Worm (Caenorhabditis elegans): ENCODE results near the gene Y57G7A.3.

Y57G7A.3 gene

DNA sequence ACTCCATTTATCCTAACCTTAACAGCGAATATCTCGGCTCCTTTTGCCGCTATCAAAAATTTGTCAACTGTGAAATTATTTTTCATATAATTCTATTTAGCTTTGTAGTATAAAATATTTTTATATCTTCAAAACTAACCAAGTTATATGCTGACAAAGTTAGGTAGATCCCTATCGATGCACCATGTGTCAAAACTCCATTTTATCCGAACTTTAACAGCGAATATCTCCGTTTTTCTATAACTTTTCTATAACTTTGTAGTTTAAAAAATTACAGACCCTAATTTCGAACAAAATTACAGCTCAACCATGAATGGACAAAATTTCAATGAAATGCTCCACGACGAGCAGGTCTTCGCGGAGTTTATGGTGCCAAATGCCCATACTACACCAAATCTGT is 10.2 kb downstream of the Y57G7A.3 start, which contains the start of gene Y57G7A.2:
Y57G7A.2 (plus strand) TSS at position 301 of the 400 bp plus-strand sequence.
- no peak for TF ChIP-seq ceh-82 (tag; optimal IDR thresholded peaks at IDR 0.05)

DNA sequence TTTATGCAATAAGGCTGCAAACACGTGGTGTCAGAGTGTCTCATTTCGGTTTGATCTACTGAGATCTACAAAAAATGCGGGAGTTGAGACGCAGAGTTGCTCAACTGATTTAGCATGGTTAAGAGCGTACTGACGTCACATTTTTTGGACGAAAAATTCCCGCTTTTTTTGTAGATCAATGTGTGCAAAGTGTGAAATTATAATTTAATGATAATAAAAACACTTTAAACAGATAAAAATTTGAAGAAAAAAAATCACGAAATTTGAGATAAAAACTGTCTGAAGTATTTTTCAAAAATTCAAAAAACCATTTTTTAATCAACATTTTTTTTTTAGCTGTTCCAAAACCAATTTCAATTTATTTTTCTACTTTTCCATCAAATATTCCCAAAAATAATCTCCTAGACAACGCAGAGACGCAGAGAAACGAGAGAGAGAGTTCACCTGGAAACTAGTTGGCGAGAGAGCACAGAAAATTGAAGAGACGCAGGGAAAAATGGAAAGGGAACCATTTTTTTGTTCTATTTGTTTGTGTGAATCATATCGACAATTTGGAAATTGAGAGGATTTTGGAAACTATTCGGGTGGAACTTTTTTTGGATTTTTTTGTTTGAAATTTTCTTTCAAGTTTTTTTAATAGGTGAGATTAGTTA is 11.6 kb downstream of the Y57G7A.3 start:
- TF ChIP-seq fos-1 (tag; optimal IDR thresholded peaks at IDR 0.05) (peak; percentile 1), sma-3 (GFP tag; optimal IDR thresholded peaks at IDR 0.05) (no peak)

DNA sequence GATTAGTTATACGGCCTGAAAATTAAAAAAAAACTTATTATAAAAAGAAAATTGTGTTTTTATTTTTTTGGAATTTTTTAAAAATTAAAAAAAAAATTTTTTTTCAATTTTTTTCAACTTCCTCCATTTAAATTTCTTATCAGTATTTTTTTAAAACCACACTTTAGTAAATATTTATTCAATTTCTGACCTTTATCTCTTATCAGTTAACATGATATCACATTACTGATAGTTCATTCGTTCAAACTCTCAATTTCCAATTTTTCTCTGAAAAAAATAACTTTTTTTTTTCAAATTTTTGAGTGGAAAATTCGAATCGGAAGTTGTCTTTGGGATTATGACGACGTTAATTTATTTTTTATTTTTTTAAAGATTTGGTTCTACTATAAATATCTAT is 12.1 kb downstream of the Y57G7A.3 start:
- TF ChIP-seq snpc-4 (tag; optimal IDR thresholded peaks at IDR 0.05) (no peak), fos-1 (tag; optimal IDR thresholded peaks at IDR 0.05) (peak; percentile 1)

DNA sequence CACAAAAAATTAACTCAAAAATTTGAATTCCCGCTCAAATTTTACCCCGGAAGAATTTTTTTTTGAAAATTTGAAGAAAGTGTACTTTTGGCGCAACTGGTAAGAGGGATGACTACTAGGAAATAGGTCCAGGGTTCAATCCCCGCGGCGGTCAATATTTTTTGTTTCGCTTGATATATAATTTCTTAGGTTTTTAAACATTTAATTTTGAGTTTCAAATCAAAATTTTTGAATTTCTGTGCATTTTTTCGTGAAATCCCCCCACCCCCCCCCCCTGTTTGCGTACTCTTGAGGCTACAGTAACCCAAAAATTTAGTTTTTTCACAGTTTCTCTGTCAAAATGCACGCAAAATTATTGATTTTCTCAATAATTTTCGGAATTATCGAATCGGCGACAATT is 12.6 kb downstream of the Y57G7A.3 start, which contains the start of gene Y57G7A.1:
Y57G7A.1 (plus strand) TSS at position 301 of the 400 bp plus-strand sequence.
- TF ChIP-seq nhr-12 (tag; optimal IDR thresholded peaks at IDR 0.05) (no peak), ztf-1 (GFP tag; conservative IDR thresholded peaks at IDR 0.05) (no peak), sma-9 (GFP tag; optimal IDR thresholded peaks at IDR 0.05) (no peak), sma-9 (tag; optimal IDR thresholded peaks at IDR 0.05) (no peak), ceh-82 (tag; optimal IDR thresholded peaks at IDR 0.05) (no peak), blmp-1 (tag; optimal IDR thresholded peaks at IDR 0.05; ENCODE audit: insufficient read depth) (no peak), alr-1 (tag; optimal IDR thresholded peaks at IDR 0.05) (no peak), aly-2 (tag; optimal IDR thresholded peaks at IDR 0.05) (no peak)

DNA sequence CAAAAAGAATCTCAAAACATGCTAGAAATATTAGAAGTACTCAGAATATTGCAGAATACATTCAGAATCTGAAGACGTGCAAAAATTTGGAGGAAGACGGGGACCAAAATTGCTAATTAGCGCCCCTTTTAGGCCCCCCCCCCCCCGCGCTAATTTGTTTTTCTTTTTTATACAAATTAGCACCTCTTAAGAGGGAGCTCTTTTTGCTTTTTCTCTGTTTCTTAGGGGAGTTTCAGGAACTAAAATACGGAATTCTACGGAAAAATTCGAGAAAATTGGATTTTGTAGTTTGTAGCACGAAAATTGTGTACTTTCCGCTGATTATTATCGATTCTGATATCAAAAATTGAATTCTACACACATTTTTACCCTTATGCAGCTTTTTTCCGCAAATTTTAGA is 16.0 kb downstream of the Y57G7A.3 start, which contains the start of gene glb-31:
glb-31 (minus strand) TSS at position 101 of the 400 bp plus-strand sequence.
- TF ChIP-seq zag-1 (tag; optimal IDR thresholded peaks at IDR 0.05), result no peak
- no peak for TF ChIP-seq nhr-129 (tag; optimal IDR thresholded peaks at IDR 0.05)
- TF ChIP-seq dmd-4 (tag; optimal IDR thresholded peaks at IDR 0.05), result no peak
- no peak for TF ChIP-seq mbf-1 (tag; optimal IDR thresholded peaks at IDR 0.05)
- no peak for TF ChIP-seq aly-2 (tag; optimal IDR thresholded peaks at IDR 0.05)

DNA sequence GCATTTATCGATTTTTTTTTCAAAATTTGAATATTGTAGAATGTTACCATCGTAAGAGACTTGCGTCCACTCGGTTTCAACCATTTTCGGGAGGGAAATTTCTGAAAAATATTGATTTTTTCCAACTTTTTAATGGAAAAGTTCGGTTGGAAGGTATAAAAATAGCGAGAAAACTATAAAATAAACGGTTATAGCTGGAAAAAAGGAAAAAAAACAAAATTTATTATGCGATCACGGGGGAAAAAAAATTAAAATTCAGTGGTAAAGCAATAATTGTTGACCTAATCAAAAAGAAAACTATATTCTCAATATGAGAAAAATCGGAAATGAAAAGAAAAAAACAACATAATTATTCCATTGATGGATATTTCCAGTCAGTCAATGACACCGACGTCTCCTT is 20.5 kb downstream of the Y57G7A.3 start, which contains the start of gene emc-2:
emc-2 (minus strand) TSS at position 101 of the 400 bp plus-strand sequence.
- TF ChIP-seq sma-3 (GFP tag; optimal IDR thresholded peaks at IDR 0.05), result no peak
- TF ChIP-seq dmd-4 (tag; optimal IDR thresholded peaks at IDR 0.05), result no peak
- TF ChIP-seq ceh-82 (tag; optimal IDR thresholded peaks at IDR 0.05), result no peak
- TF ChIP-seq nhr-21 (tag; optimal IDR thresholded peaks at IDR 0.05), result no peak
- TF ChIP-seq nhr-77 (tag; optimal IDR thresholded peaks at IDR 0.05), result no peak
- TF ChIP-seq nhr-6 (tag; optimal IDR thresholded peaks at IDR 0.05), result no peak
- no peak for TF ChIP-seq lin-11 (tag; optimal IDR thresholded peaks at IDR 0.05)
- no peak for TF ChIP-seq ceh-16 (tag; optimal IDR thresholded peaks at IDR 0.05)
- no peak for TF ChIP-seq snpc-4 (tag; optimal IDR thresholded peaks at IDR 0.05)
- TF ChIP-seq sma-9 (GFP tag; optimal IDR thresholded peaks at IDR 0.05), result no peak
- no peak for TF ChIP-seq sma-9 (tag; optimal IDR thresholded peaks at IDR 0.05)
- TF ChIP-seq mbf-1 (tag; optimal IDR thresholded peaks at IDR 0.05), result no peak
- TF ChIP-seq skn-1 (tag; optimal IDR thresholded peaks at IDR 0.05), result no peak
- TF ChIP-seq nhr-129 (tag; optimal IDR thresholded peaks at IDR 0.05), result no peak
- no peak for TF ChIP-seq fos-1 (tag; optimal IDR thresholded peaks at IDR 0.05)

DNA sequence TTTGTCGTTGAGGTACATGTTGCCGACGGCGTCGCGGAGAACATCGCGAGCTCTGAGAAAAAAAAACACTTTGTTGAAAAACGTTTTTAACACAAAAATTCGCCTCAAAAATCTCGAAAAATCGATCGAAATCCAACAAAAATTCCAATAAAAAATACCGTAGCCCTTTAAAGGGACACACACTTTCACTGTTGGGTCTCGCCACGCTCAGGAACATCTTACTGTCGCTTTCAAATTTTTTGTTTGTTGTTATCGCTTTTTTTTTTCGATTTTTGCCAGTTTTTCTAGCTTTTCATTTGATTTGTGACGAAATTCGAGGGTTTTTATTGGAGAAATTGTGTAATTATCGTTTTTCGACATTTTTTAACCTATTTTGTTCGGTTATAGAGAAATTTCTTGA is 21.0 kb downstream of the Y57G7A.3 start:
- TF ChIP-seq unc-39 (tag; optimal IDR thresholded peaks at IDR 0.05), result no peak

DNA sequence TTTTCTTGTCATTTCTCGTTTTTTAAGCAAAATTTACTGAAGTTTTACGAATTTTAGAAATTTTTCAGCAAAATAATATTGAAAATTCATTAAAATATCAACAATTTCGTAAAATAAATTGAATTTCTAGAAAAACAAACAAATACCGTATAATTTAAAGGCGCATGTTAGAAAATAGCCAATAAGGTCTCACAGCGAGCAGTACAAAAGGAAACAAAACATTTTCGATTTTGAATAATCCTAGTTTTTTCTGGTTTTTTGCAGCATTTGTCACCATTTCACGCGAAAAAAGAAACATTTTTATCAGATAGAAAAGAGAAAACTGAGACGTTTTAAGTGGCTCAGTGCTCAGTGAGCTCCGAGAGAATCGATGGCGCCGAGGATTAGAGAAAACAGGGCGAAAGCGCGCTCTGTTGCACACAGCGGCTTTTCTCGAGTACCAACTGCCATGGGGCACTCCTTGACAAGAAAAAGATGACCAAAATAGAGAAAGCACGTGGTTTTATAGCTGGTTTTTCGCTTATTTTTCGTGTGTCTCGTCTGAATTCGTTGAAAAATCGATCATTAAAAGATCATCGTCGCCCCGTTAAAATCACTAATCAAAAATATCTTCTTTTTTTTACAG is 24.4 kb downstream of the Y57G7A.3 start, which contains the start of the genes alh-6 and fcho-1:
alh-6 (minus strand) TSS at position 242 of the 625 bp plus-strand sequence.
fcho-1 (plus strand) TSS at position 624 of the 625 bp plus-strand sequence.
- TF ChIP-seq unc-62 (GFP tag; optimal IDR thresholded peaks at IDR 0.05), result no peak
- no peak for TF ChIP-seq skn-1 (tag; optimal IDR thresholded peaks at IDR 0.05)
- no peak for TF ChIP-seq nhr-237 (tag; optimal IDR thresholded peaks at IDR 0.05)
- no peak for TF ChIP-seq elt-3 (tag; optimal IDR thresholded peaks at IDR 0.05)
- no peak for TF ChIP-seq mab-5 (tag; optimal IDR thresholded peaks at IDR 0.05)
- no peak for TF ChIP-seq ceh-82 (tag; optimal IDR thresholded peaks at IDR 0.05)
- peak; percentile 17 for TF ChIP-seq F13H6.1 (tag; optimal IDR thresholded peaks at IDR 0.05)
- TF ChIP-seq ZK546.5 (tag; optimal IDR thresholded peaks at IDR 0.05), result no peak
- no peak for TF ChIP-seq nhr-23 (tag; optimal IDR thresholded peaks at IDR 0.05)
- no peak for TF ChIP-seq ztf-11 (tag; optimal IDR thresholded peaks at IDR 0.05)
- no peak for TF ChIP-seq lin-39 (tag; optimal IDR thresholded peaks at IDR 0.05)
- no peak for TF ChIP-seq R02D3.7 (tag; optimal IDR thresholded peaks at IDR 0.05)
- peak; percentile 49 for TF ChIP-seq unc-55 (GFP tag; optimal IDR thresholded peaks at IDR 0.05)
- no peak for TF ChIP-seq blmp-1 (tag; optimal IDR thresholded peaks at IDR 0.05; ENCODE audit: insufficient read depth)
- no peak for TF ChIP-seq ztf-1 (GFP tag; conservative IDR thresholded peaks at IDR 0.05)
- no peak for TF ChIP-seq aly-2 (tag; optimal IDR thresholded peaks at IDR 0.05)
- TF ChIP-seq Y55F3AM.14 (GFP tag; optimal IDR thresholded peaks at IDR 0.05), result no peak
- no peak for TF ChIP-seq dmd-4 (tag; optimal IDR thresholded peaks at IDR 0.05)
- peak; percentile 1 for TF ChIP-seq lin-13 (GFP tag; optimal IDR thresholded peaks at IDR 0.05)
- peak in 1 of 2 experiments; percentile 47 for TF ChIP-seq lsy-2 (tag; optimal IDR thresholded peaks at IDR 0.05)
- no peak for TF ChIP-seq zag-1 (tag; optimal IDR thresholded peaks at IDR 0.05)
- TF ChIP-seq lin-11 (tag; optimal IDR thresholded peaks at IDR 0.05), result no peak

Measured in whole organism, L2 larva.